Fruit fly (Drosophila melanogaster) S2 (cell line): Measurements from ENCODE around the gene rhea.

Experiments used
- CG8478 ChIP-seq: fragments of >200 bp; optimal IDR thresholded peaks from 2 replicates; lab custom pipeline; 2018
- CTCF ChIP-seq, 2 experiments: fragments of >200 bp; optimal IDR thresholded peaks; 2 replicates each; lab custom pipeline; 2018

The rhea gene

dm6 chr3L:8619588-8619987, 74.8 kb downstream of the rhea start, which contains the start of gene S-Lap2:
TSS of gene S-Lap2 (plus strand) at chr3L:8619888.
- no peak for TF ChIP-seq CG8478 (lab: Kevin White, UChicago)
- no peak for TF ChIP-seq CTCF (optimal IDR thresholded peaks at IDR 0.05; lab: Kevin White, UChicago)

DNA sequence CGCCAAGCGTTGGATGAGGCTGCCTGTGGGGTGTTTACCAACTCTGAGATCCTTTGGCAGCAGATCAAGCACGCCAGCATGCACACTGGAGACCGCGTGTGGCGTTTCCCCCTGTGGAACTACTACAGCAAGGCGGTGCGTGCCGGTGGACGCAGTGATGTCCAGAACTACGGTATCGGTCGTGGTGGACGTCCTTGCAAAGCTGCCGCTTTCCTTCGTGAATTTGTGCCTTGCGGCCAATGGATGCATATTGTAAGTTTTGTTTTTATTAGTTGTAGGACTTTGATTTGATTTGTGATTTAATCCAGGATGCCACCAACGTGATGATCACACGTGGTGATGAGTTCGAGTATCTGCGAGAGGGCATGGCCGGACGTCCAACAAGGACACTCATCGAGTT, 76.7 kb downstream of the rhea start:
- TF ChIP-seq CTCF (optimal IDR thresholded peaks at IDR 0.05; lab: Kevin White, UChicago) (no peak), CG8478 (lab: Kevin White, UChicago) (no peak)
